Fruit fly (Drosophila melanogaster): ENCODE results near the gene Nup133.

The Nup133 gene

DNA sequence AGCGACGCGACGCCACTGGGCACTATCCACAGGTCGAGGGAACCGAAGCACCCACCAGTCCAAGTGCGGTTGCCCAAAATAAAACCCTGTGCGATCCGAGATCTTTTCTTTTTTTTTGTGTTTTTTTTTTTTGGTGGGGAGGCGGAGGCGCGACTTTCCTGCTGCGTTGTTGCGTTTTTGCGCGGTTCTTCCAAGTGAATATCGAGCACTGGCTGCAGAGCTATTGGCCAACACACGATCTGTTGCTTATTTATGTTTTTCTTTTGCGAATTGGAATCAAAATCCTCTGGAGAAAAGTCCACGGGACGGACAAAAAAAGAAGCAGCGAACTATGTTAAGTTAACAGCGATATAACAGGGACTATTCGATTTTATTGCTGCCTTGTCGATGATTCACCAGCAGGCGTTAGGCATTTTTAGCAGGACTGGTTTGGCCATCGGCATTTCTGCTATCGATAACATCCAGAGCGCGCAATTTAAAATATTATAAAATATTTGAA is 30.4 kb downstream of the Nup133 start, which contains the start of gene wge (continued):
- TF ChIP-seq Hand (GFP tag; optimal IDR thresholded peaks at IDR 0.05) (no peak), D19B (GFP tag; optimal IDR thresholded peaks at IDR 0.05) (no peak), Bdp1 (GFP tag; optimal IDR thresholded peaks at IDR 0.05) (no peak), slp2 (GFP tag; optimal IDR thresholded peaks at IDR 0.05) (no peak), Awh (GFP tag; IDR thresholded peaks at IDR 0.05) (no peak), trem (tag; optimal IDR thresholded peaks at IDR 0.05) (peak; percentile 51), aop (GFP tag; IDR thresholded peaks at IDR 0.05) (no peak), CG7786 (GFP tag; optimal IDR thresholded peaks at IDR 0.05) (no peak), CG33557 (GFP tag; optimal IDR thresholded peaks at IDR 0.05) (no peak), CG17802 (tag; optimal IDR thresholded peaks at IDR 0.05) (no peak), ato (GFP tag; IDR thresholded peaks at IDR 0.05; ENCODE audit: partially characterized antibody) (peak; percentile 84), TFAM (GFP tag; optimal IDR thresholded peaks at IDR 0.05) (no peak), CG43689 (GFP tag; IDR thresholded peaks at IDR 0.05) (no peak), CG32767 (GFP tag; IDR thresholded peaks at IDR 0.05) (no peak), Hr3 (GFP tag; optimal IDR thresholded peaks at IDR 0.05) (no peak), CG7839 (tag; optimal IDR thresholded peaks at IDR 0.05) (no peak), CG3847 (GFP tag; IDR thresholded peaks at IDR 0.05) (no peak), jumu (GFP tag; optimal IDR thresholded peaks at IDR 0.05) (no peak), pan (optimal IDR thresholded peaks at IDR 0.05) (no peak), pan (GFP tag; optimal IDR thresholded peaks at IDR 0.05 in 1 of 2, IDR thresholded peaks at IDR 0.05 in 1 of 2) (no peak), NFAT (GFP tag; IDR thresholded peaks at IDR 0.05) (no peak), CG31224 (GFP tag; IDR thresholded peaks at IDR 0.05) (no peak), stwl (tag; optimal IDR thresholded peaks at IDR 0.05) (peak; percentile 48), eyg (GFP tag; optimal IDR thresholded peaks at IDR 0.05) (no peak), CG10565 (GFP tag; optimal IDR thresholded peaks at IDR 0.05) (no peak), CG11695 (GFP tag; IDR thresholded peaks at IDR 0.05) (no peak), ap (GFP tag; IDR thresholded peaks at IDR 0.05) (no peak), Elba2 (GFP tag; optimal IDR thresholded peaks at IDR 0.05) (no peak), CG1647 (GFP tag; optimal IDR thresholded peaks at IDR 0.05) (no peak), CG4424 (GFP tag; optimal IDR thresholded peaks at IDR 0.05) (no peak), Ada2b (GFP tag; IDR thresholded peaks at IDR 0.05) (no peak), CG16863 (GFP tag; optimal IDR thresholded peaks at IDR 0.05) (no peak), CG6791 (GFP tag; IDR thresholded peaks at IDR 0.05; ENCODE audit: partially characterized antibody) (peak; percentile 74), Doc2 (GFP tag; IDR thresholded peaks at IDR 0.05) (no peak), CG2678 (tag; optimal IDR thresholded peaks at IDR 0.05) (peak; percentile 1), CG9817 (tag; optimal IDR thresholded peaks at IDR 0.05) (no peak), pros (GFP tag; optimal IDR thresholded peaks at IDR 0.05) (no peak), CG15073 (GFP tag; optimal IDR thresholded peaks at IDR 0.05) (no peak), rib (GFP tag; IDR thresholded peaks at IDR 0.05) (no peak), gcm (GFP tag; optimal IDR thresholded peaks at IDR 0.05) (no peak), croc (GFP tag; conservative IDR thresholded peaks at IDR 0.05) (no peak), Sox100B (GFP tag; optimal IDR thresholded peaks at IDR 0.05) (no peak), H15 (GFP tag; IDR thresholded peaks at IDR 0.05) (no peak), CG3065 (GFP tag; optimal IDR thresholded peaks at IDR 0.05) (no peak), Lim3 (GFP tag; IDR thresholded peaks at IDR 0.05) (no peak), so (GFP tag; IDR thresholded peaks at IDR 0.05) (no peak), wor (GFP tag; IDR thresholded peaks at IDR 0.05) (no peak), Jarid2 (GFP tag; optimal IDR thresholded peaks at IDR 0.05) (no peak), gem (tag; optimal IDR thresholded peaks at IDR 0.05) (no peak), CG15479 (GFP tag; optimal IDR thresholded peaks at IDR 0.05) (no peak), CG6813 (GFP tag; optimal IDR thresholded peaks at IDR 0.05) (no peak), sug (tag; optimal IDR thresholded peaks at IDR 0.05) (peak; percentile 5), maf-S (GFP tag; optimal IDR thresholded peaks at IDR 0.05) (no peak)
